Fruit fly (Drosophila melanogaster) whole organism, adult: Measurements from ENCODE around the gene RhoGAP15B.
A peak's percentile ranks its signal among the peaks of the same experiment; 100 is the strongest.

ENCODE experiments used
- CG11617 ChIP-seq: fragments of 200-800 bp; sonication (Bioruptor generic); optimal IDR thresholded peaks from 2 replicates; lab custom pipeline; 2017; ENCODE audit warnings: mild to moderate bottlenecking, missing biosample characterization, missing genetic modification reagents, missing genetic modification characterization
- CG12768 ChIP-seq: fragments of 200-800 bp; sonication (Bioruptor generic); optimal IDR thresholded peaks from 2 replicates; lab custom pipeline; 2017; ENCODE audit warnings: missing biosample characterization, missing genetic modification characterization, mild to moderate bottlenecking, moderate library complexity, missing genetic modification reagents
- CG14711 ChIP-seq: fragments of 200-800 bp; sonication (Bioruptor generic); optimal IDR thresholded peaks from 2 replicates; lab custom pipeline; 2018; ENCODE audit warnings: missing biosample characterization, mild to moderate bottlenecking, missing genetic modification characterization, moderate library complexity
- CG1620 ChIP-seq: fragments of 200-800 bp; sonication (Bioruptor generic); optimal IDR thresholded peaks from 2 replicates; lab custom pipeline; 2016; ENCODE audit warnings: missing biosample characterization, missing genetic modification characterization
- CG33017 ChIP-seq: fragments of 200-800 bp; sonication (Bioruptor generic); optimal IDR thresholded peaks from 2 replicates; lab custom pipeline; 2018; ENCODE audit warnings: missing biosample characterization, mild to moderate bottlenecking, missing genetic modification characterization, moderate library complexity
- CG5204 ChIP-seq: fragments of 200-800 bp; sonication (Bioruptor generic); optimal IDR thresholded peaks from 2 replicates; lab custom pipeline; 2016; ENCODE audit warnings: missing biosample characterization, missing genetic modification characterization
- CG7045 ChIP-seq: fragments of 200-800 bp; sonication (Bioruptor generic); optimal IDR thresholded peaks from 2 replicates; lab custom pipeline; 2017; ENCODE audit warnings: missing biosample characterization, mild to moderate bottlenecking, missing genetic modification characterization
- CG7101 ChIP-seq: fragments of 200-800 bp; sonication (Bioruptor generic); optimal IDR thresholded peaks from 2 replicates; lab custom pipeline; 2018; ENCODE audit warnings: missing biosample characterization, mild to moderate bottlenecking, missing genetic modification characterization, moderate library complexity
- Clk ChIP-seq: fragments of 200-800 bp; sonication (Bioruptor generic); optimal IDR thresholded peaks from 2 replicates; lab custom pipeline; 2017; ENCODE audit warnings: missing biosample characterization, missing genetic modification characterization
- Crg-1 ChIP-seq: fragments of 200-800 bp; sonication (Bioruptor generic); optimal IDR thresholded peaks from 2 replicates; lab custom pipeline; 2016; ENCODE audit warnings: missing biosample characterization, missing genetic modification characterization
- Hr96 ChIP-seq: fragments of 200-800 bp; sonication (Bioruptor generic); optimal IDR thresholded peaks from 2 replicates; lab custom pipeline; 2016; ENCODE audit warnings: missing biosample characterization, missing genetic modification characterization
- Mnt ChIP-seq: fragments of 200-800 bp; sonication (Bioruptor generic); optimal IDR thresholded peaks from 2 replicates; lab custom pipeline; 2016; ENCODE audit warnings: missing biosample characterization, mild to moderate bottlenecking, missing genetic modification characterization
- bab1 ChIP-seq: fragments of 200-800 bp; sonication (Bioruptor generic); optimal IDR thresholded peaks from 3 replicates; lab custom pipeline; 2019; ENCODE audit warnings: missing biosample characterization, mild to moderate bottlenecking, missing genetic modification characterization, moderate library complexity
- cic ChIP-seq: fragments of 200-800 bp; sonication (Bioruptor generic); optimal IDR thresholded peaks from 2 replicates; lab custom pipeline; 2017; ENCODE audit warnings: missing biosample characterization, mild to moderate bottlenecking, missing genetic modification characterization, moderate library complexity
- cnc ChIP-seq, 2 experiments: fragments of >200 bp; optimal IDR thresholded peaks; 2 replicates each; lab custom pipeline; 2017
- kay ChIP-seq: fragments of 200-800 bp; sonication (Bioruptor generic); peaks from one replicate; lab custom pipeline; 2016; ENCODE audit warnings: missing biosample characterization, missing genetic modification characterization, borderline replicate concordance
- ovo ChIP-seq: fragments of 200-800 bp; sonication (Bioruptor generic); optimal IDR thresholded peaks from 2 replicates; lab custom pipeline; 2016; ENCODE audit warnings: missing biosample characterization, missing genetic modification characterization
- pad ChIP-seq: fragments of 200-800 bp; sonication (Bioruptor generic); optimal IDR thresholded peaks from 3 replicates; lab custom pipeline; 2017; ENCODE audit warnings: missing biosample characterization, missing genetic modification characterization, mild to moderate bottlenecking, moderate library complexity, missing genetic modification reagents
- tj ChIP-seq: fragments of 200-800 bp; sonication (Bioruptor generic); optimal IDR thresholded peaks from 3 replicates; lab custom pipeline; 2017; ENCODE audit warnings: missing biosample characterization, mild to moderate bottlenecking, missing genetic modification characterization, moderate library complexity
- toe ChIP-seq: fragments of 200-800 bp; sonication (Bioruptor generic); optimal IDR thresholded peaks from 2 replicates; lab custom pipeline; 2016; ENCODE audit warnings: missing biosample characterization, missing genetic modification characterization

RhoGAP15B gene

DNA sequence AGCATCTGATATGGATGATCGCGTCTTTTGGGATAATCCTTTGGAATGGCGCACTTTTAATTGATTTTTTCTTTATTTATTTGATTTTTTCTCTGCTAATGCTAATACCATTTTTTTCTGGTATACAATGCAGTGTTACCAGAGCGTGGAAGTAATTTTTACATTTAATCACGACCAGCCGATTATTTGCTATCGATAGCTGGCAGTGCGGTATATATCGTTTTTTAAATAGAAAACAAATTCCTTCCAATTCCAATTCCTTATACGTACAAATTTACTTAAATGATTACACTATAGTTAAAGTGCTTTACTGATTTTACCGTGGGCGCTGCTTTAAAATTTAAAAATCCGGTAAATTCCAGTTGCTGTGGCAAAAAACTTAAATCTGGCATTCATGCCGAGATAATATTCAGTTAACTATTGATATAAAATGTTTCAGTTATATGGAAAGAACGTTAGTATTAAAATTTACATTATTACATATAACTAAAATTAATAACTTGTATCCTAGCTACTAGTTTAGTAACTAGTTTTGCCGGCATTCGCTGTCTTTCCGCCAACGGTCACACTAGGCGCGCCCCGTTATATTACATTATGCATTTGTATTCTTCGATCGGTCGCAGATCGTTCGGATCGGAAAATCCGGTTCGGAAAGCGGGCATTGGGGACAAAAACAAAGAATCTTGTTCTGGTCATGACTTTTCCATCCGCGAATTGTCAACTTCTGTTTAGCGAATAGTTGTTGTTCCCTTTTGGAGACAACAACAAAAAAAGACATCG, at the start of gene RhoGAP15B, which contains the start of gene CG13001:
TSS of gene RhoGAP15B (plus strand) at position 556 of the 780 bp plus-strand sequence.
TSS of gene CG13001 (minus strand) at position 137 of the 780 bp plus-strand sequence.
- TF ChIP-seq CG11617 (GFP tag; lab: Kevin White, UChicago) (peak; percentile 5), kay (GFP tag; lab: Kevin White, UChicago) (peak; percentile 86), CG7045 (no peak), Crg-1 (GFP tag; lab: Kevin White, UChicago) (peak; percentile 2), CG33017 (tag; lab: Kevin White, UChicago) (no peak), CG14711 (no peak), pad (GFP tag; lab: Kevin White, UChicago) (no peak), Clk (GFP tag; lab: Kevin White, UChicago) (no peak), bab1 (GFP tag; lab: Kevin White, UChicago) (peak; percentile 54), Hr96 (GFP tag; lab: Kevin White, UChicago) (no peak), CG7101 (no peak), ovo (peak; percentile 92), Mnt (GFP tag; lab: Kevin White, UChicago) (peak; percentile 39), tj (no peak), toe (no peak), CG1620 (GFP tag; lab: Kevin White, UChicago) (no peak)

DNA sequence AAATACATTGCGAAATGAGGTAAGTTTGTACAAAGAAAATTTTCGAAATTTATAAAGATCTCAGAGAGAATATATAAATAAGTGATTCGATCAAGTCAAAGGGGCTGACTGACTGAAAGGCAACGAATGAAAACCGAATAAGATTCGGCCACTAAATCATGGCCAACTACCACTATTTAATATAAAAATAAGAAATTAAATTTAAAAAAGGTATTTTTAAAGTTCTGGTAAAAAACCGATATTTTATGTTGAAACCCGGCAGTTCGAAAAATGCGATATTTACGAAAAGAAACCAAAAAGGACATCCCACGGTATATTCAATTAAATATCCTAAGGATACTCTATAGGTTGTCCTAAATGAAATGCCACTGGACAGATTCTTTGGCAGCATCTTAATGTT, 46.0 kb upstream of the RhoGAP15B start, which contains the start of gene CG33252:
TSS of gene CG33252 (minus strand) at position 101 of the 400 bp plus-strand sequence.
- TF ChIP-seq CG1620 (GFP tag; lab: Kevin White, UChicago): no peak
- TF ChIP-seq Hr96 (GFP tag; lab: Kevin White, UChicago): no peak
- TF ChIP-seq CG5204 (GFP tag; lab: Kevin White, UChicago): no peak

DNA sequence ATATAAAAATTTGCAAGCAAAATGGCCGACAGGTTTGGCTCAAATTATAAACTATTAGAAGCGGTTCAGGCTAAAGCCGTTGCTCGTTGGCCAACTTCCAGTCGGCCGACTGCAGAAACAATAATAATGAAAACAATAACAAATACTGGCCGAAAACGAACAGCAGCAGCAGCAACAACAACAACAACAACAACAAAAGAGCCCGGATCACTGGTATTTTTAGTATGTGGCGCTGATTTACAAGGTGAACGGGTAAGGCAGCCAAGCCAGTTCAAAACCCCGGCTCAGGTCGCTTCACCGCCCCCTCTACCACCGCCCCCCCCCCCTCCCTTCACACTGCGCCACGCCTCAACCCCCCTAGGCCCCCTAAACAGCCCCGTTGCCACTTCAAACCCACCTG, 42.8 kb upstream of the RhoGAP15B start:
- TF ChIP-seq CG5204 (GFP tag; lab: Kevin White, UChicago) (no peak), CG33017 (tag; lab: Kevin White, UChicago) (no peak), bab1 (GFP tag; lab: Kevin White, UChicago) (no peak), Hr96 (GFP tag; lab: Kevin White, UChicago) (no peak), kay (GFP tag; lab: Kevin White, UChicago) (no peak), Crg-1 (GFP tag; lab: Kevin White, UChicago) (no peak), Mnt (GFP tag; lab: Kevin White, UChicago) (no peak), cnc (optimal IDR thresholded peaks at IDR 0.05; lab: Kevin White, UChicago) (no peak), CG11617 (GFP tag; lab: Kevin White, UChicago) (no peak), CG14711 (no peak), CG7101 (no peak), CG12768 (GFP tag; lab: Kevin White, UChicago) (no peak), CG7045 (no peak), Clk (GFP tag; lab: Kevin White, UChicago) (no peak), cic (GFP tag; lab: Kevin White, UChicago) (no peak), tj (no peak), CG1620 (GFP tag; lab: Kevin White, UChicago) (no peak), pad (GFP tag; lab: Kevin White, UChicago) (no peak), toe (no peak)

DNA sequence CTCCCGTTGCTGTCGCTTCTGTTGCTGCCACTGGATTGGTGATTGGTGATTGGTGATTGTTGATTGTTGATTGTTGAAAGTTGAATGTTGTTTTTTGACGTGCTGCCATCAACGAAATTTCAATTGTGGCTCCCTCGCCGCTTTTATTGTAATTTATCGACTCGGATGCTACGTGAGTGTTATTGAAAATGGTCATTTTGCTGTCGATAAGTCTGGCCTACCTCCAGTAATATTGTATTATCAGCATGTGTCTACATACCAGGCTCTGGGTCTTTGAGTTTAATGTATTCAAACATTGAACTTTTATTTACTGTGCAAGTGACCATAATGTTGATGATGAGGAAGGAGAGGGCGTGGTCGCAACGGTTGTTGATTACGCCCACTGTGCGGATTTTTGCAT, 40.7 kb upstream of the RhoGAP15B start:
- TF ChIP-seq Clk (GFP tag; lab: Kevin White, UChicago) (no peak), bab1 (GFP tag; lab: Kevin White, UChicago) (no peak), pad (GFP tag; lab: Kevin White, UChicago) (no peak), Crg-1 (GFP tag; lab: Kevin White, UChicago) (no peak), CG5204 (GFP tag; lab: Kevin White, UChicago) (no peak), cnc (optimal IDR thresholded peaks at IDR 0.05; lab: Kevin White, UChicago) (no peak)

DNA sequence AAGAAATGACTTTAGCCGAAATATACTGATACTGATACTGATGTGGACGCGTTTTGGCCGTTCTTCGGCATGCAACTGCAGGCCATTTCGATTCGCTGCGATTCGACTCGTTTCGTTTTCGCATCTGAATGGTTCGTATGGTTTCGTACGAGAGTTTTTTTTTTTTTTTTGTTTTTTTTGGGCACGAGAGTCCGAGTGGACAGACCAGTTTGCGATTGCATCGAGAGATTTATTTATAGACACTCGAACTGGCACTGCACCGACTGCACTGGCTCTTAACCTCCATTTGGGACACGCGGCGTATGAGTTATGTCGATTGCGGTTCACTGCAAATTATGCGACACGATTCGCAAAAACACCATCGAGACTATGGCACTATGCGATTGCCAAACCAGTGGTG, 37.0 kb upstream of the RhoGAP15B start:
- TF ChIP-seq CG7101: no peak
- TF ChIP-seq CG14711: no peak
- no peak for TF ChIP-seq Hr96 (GFP tag; lab: Kevin White, UChicago)
- no peak for TF ChIP-seq toe
- TF ChIP-seq CG12768 (GFP tag; lab: Kevin White, UChicago): no peak
- TF ChIP-seq CG5204 (GFP tag; lab: Kevin White, UChicago): no peak
- no peak for TF ChIP-seq tj
- no peak for TF ChIP-seq cic (GFP tag; lab: Kevin White, UChicago)
- no peak for TF ChIP-seq Clk (GFP tag; lab: Kevin White, UChicago)
- TF ChIP-seq ovo: no peak
- no peak for TF ChIP-seq CG11617 (GFP tag; lab: Kevin White, UChicago)
- no peak for TF ChIP-seq Mnt (GFP tag; lab: Kevin White, UChicago)
- TF ChIP-seq CG1620 (GFP tag; lab: Kevin White, UChicago): no peak
- no peak for TF ChIP-seq cnc (optimal IDR thresholded peaks at IDR 0.05; lab: Kevin White, UChicago)
- no peak for TF ChIP-seq Crg-1 (GFP tag; lab: Kevin White, UChicago)
- no peak for TF ChIP-seq pad (GFP tag; lab: Kevin White, UChicago)
- TF ChIP-seq kay (GFP tag; lab: Kevin White, UChicago): no peak
- TF ChIP-seq CG33017 (tag; lab: Kevin White, UChicago): no peak
- no peak for TF ChIP-seq CG7045
- TF ChIP-seq bab1 (GFP tag; lab: Kevin White, UChicago): no peak

DNA sequence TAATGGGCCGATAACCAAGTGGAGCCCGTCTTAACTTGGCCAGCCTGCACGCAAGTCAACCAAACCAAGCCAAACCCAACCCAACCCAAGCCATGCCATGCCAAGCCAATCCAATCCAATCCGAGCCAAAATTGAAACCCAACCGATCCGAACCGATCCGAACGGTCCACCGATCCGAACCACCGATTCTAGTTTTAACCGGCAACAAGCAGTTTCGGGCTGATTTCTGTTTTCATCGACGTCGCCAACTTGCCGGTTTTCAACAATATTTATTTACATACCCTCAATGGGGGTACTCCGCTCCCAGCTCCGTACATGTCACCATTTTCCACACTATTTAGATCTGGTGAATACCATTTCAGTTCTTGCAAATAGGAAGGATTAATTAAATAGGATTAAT, 36.1 kb upstream of the RhoGAP15B start:
- TF ChIP-seq CG11617 (GFP tag; lab: Kevin White, UChicago) (no peak), CG7045 (no peak), pad (GFP tag; lab: Kevin White, UChicago) (no peak), ovo (no peak), Mnt (GFP tag; lab: Kevin White, UChicago) (no peak), CG1620 (GFP tag; lab: Kevin White, UChicago) (no peak), cnc (optimal IDR thresholded peaks at IDR 0.05; lab: Kevin White, UChicago) (no peak), CG12768 (GFP tag; lab: Kevin White, UChicago) (no peak)
